Fruit fly (Drosophila melanogaster) ovary, adult (tissue): ENCODE measurements around the gene Pde1c.

Experiments used
- CG17801 ChIP-seq: fragments of 200-800 bp; optimal IDR thresholded peaks from 2 replicates; lab custom pipeline; 2019; ENCODE audit warnings: missing biosample characterization, mild to moderate bottlenecking, missing genetic modification characterization, moderate library complexity; ENCODE audit not compliant: partially characterized antibody

Gene Pde1c

DNA sequence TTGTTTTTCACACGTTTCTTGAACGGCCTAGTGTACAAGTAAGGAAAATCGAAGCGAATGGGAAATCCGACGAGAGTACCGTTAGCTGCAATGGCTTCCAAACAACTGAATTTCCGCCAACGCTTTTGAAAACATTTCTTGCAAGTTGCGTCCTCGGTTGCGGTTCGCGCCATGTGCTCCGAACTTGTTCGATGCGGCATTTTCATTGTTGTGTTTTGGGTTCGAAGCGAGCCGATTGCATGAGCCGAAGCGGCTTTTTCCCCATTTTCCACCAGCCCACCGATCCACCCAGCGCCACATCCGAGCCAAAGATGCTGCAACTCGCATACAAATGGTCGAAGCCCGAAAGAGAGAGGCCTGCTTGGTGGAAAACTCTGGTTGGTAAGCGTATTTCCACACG, at the start of gene Pde1c:
TSS of gene Pde1c (minus strand) at position 109 of the 400 bp plus-strand sequence.
- TF ChIP-seq CG17801 (GFP tag; lab: Kevin White, UChicago) = no peak

DNA sequence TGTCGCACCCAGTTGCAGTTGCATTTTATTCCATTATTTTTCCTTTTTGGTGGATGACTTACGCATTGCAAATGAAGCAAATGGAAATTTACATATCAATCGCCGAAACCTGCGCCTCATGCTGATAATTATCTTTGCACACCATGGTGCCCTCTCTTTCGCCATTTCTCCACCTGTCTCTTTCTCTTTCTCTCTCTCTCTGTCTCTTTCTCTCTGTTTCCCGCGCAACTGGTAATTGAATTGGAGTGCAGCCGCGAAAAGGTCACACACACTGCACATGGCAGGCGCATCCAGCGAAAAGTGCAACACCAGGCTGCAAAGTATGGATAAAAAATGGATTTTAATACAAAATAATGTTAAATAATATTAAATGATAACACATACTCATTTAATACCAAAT, 49.3 kb upstream of the Pde1c start:
- no peak for TF ChIP-seq CG17801 (GFP tag; lab: Kevin White, UChicago)

DNA sequence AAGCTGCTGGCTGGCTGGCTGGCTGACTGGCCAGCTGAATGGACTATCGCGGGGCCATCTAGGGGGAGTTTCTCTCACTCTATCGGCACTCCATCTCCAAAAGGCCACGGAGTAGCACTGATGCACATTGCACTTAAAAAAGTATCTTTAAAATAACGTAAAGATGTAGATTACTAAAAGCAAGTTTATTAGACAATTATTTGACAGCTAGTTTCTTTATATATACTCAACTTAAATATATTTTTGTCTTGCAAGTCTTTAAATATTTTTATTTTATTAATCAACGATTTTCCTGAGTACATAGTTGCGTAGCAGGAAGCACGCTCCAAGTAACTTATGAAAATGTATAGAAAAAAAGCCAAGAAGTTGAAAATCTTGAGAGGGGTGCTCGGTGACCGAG, 48.6 kb upstream of the Pde1c start:
- no peak for TF ChIP-seq CG17801 (GFP tag; lab: Kevin White, UChicago)

DNA sequence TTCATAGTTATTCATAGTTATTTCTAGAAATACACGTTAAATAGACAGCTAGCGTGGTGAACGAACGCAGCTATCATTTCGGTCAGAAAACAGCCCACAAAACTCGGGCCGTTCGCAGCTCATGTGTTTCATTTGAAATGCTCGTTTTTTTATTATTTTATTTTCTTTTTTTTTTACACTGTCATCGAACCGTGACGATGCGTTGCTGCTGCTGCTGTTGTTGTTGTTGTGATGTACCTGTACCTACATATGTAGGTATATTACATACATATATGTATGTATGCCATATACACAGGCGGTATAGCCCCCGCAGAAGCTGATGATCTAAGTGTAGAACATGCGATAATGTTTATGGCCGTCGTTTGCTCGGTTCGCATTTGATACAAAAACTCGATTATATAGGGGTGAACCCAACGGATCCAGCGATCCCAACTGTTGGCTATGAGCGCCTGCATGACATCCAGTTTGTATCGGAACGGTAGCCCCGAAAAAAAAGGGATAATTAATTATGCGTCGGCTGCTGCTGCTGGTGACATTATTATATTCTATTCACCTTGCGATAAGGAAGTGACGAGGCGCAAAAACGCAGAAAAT, 44.9 kb upstream of the Pde1c start:
- TF ChIP-seq CG17801 (GFP tag; lab: Kevin White, UChicago) = no peak

DNA sequence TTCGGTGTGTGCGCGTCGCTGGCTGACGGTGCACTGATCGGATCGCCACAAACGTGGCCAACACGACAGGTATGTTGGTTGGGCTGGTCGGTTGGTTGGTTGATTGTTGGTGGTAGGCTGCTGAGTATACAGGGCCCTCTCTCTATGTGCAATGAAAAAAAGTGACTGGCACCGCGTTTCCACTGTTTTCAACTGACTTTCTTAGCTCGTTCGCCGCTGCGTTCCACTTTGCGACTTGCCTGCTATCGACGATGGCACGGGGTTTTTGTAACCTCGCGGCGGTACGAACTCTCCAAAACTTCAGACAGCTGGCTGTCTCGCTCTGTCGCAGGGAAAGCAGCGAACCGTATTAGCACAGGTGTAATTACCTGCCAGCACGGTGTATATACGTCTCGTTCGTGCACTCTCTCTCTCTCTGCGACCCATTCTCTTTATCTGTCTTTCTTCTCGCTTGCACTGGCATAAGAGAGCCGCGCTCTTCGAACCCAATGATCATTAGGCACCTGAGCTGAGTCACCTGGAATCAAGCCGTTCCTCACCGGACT, 42.6 kb upstream of the Pde1c start:
- peak; percentile 36 for TF ChIP-seq CG17801 (GFP tag; lab: Kevin White, UChicago)

DNA sequence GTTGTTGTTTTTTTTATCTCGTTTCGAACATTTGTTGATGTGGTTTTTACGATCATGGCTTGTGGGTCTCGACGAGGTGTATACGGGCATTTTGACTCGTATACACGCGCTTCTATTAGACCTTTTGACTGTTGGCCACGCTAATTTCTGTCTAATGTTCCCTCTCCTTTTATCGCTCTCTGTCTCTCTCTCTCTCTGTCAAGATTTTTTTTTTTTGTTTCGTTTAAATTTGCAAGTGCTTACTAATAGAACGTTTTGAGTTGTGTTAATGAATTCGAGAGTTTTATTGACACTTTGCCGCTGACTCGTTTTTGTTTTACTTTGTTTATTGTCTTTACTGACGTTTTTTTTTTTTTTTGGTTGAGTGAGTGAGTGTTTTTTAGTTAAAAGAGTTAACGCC, 42.0 kb upstream of the Pde1c start:
- TF ChIP-seq CG17801 (GFP tag; lab: Kevin White, UChicago) = no peak

DNA sequence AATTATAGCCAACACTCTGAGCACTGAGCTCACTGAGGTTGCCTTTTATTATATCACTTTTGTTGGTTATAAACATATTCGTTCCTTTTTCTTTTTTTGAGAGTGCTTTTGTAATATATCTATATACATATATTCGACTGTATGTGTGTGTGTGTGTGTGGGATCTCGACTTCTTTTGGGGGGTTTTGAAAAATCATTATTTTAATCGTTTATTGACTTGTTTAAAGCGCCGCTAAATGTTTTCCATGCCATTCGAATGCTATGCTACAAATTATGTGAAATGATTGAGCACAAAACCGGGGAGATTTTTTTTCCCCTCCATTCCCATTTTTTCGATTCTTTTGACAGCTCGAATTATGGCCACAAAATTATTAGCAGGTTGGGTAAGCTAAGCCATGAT, 41.1 kb upstream of the Pde1c start:
- no peak for TF ChIP-seq CG17801 (GFP tag; lab: Kevin White, UChicago)

DNA sequence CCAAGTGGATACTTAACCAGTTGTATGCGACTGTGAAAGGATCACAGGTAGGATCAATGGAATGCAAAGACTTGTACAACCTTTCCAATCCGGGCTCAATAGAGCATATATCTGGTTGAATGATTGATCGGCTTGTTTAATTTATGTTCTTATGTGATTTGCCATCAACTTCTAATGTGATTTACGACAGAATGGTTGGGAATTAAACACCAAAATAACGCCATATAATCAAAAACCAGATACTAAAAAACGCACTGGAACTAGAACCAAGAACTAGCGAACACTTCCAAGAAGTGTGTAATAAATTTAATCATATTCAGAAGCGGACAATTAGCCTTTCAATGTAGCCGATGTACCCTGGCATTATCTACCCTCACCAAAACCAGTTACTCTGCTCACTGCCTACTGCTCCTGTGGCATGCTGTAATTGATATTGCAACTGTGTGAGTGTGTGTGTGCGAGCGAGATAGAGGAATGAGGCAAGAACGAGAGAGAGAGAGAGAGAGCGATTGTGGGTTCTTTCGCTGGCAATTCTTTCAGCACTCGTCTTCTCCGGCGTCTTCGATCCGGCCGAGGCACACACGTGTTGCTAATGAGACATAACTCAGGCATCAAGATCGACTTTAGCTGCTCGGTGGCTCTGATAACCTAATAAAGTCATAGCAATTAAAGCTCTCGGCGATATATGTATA, 40.4 kb upstream of the Pde1c start:
- no peak for TF ChIP-seq CG17801 (GFP tag; lab: Kevin White, UChicago)

DNA sequence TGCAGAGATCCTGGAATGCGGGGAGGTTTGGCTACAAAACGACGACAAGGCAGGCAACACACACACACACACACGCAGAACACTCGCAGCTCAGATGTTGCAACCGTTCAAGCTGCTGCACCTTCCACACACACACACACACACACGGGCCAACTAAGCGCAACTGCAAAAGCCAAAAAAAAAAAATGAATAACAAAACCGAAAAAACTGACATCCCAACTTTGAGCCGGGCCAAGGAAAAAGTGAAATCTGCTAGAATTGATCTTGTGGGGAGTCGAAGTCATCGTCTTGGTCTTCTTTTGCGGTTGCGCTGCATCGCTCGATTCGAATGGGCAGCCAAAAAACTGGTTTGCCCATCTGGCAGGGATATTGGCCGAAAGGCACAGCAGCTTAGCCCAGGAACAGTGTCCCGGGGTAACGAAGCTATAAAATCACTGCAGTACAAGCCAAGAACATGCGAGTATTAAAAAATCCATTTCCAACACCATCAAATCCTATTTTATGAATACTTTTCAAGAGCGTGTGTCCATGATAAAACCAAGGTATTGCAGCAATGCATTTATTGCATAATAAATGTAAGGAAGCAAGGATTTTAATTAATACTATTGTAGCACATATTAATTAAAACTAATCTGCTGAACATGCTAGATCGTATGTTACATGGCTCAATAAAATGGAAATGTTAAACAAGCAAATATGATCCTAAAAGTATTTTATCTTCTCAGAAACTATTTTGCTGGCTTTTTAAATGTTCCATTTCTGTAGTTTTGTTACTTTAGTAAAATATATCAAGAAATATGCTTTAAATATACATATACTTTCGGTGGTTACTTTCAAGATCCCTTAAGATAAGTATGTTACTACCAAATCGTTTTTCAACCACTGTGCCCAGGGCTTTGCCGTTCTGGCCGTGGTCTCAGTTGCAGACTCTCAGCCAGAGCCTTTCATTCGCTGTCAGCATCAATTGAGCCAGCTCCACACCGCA, 37.5 kb upstream of the Pde1c start:
- no peak for TF ChIP-seq CG17801 (GFP tag; lab: Kevin White, UChicago)

DNA sequence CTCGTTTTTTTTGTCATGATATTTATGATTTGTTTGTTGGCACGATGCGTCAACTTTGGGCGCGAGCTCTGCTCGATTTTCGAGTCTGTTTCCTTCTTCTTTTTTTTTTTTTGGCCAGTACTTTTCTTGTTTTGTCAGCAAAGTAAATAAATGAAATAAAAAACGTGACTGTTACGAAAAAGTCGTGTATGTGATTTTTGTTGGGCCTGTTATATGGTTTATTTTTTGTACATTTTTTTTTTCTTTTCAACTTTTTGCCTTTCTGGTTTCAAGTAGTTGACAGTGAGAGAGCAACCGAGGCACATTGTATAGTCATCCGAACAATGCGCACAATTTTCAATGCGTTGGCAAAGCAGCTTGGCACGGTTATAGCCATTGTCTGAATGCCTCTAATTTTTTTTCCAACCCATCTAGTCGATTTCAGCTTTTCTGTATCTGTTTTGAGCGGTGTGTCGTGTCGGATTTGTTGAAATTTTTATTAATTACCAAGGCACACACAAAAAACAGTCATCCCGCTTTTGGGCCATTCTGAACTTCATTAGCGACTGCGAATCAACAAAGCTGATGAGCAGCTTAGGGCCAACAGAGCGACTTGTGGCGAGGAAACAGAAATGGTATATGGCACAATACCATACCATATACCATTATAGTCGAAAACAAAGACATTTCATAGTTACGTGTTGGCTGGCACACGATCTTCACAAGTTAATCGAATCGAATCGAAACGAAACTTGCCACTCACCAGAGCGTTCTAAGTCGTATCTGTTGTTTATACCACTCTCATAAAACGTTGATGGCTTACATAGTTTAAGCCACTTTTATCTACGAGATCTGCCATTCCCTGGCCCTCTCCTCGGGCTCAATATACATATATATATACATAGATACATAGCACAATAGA, 35.3 kb upstream of the Pde1c start:
- peak; percentile 74 for TF ChIP-seq CG17801 (GFP tag; lab: Kevin White, UChicago)

DNA sequence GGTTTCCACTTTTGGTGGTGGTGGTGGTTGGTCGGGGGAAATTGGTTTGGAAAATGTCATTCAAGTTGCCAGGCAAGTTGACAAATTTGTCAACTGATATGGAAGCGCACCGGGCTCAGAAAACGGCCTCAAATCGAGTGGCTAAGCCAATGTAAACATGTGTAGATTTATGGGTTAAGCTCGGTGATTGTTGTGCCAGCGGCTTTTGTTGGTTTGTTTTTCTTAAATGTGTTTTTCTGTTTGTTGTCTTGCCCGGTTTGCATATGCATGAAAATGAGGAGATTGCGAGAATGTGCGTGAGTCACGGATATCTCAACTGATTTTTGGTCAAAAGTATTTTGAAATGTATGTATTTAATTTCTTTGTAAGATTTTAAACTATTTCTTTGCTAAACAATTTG, 32.5 kb upstream of the Pde1c start:
- no peak for TF ChIP-seq CG17801 (GFP tag; lab: Kevin White, UChicago)

DNA sequence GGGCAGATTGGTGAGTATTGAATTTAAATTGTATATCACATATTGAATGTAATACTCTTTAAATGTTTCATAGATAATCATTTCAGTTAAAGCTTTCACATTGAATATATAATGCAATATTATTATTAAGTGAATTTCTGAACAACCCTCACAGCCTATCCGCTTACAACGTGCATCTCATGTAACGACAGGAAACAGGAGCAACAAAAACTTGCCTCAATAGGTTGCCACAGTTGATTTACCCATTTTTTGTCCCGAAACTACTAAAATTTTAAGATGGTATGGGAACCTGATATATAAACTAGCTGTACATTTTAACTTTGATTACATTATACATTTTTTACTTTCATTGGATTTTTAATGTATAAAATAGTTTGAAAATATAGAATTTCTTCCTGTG, 30.4 kb upstream of the Pde1c start:
- no peak for TF ChIP-seq CG17801 (GFP tag; lab: Kevin White, UChicago)

DNA sequence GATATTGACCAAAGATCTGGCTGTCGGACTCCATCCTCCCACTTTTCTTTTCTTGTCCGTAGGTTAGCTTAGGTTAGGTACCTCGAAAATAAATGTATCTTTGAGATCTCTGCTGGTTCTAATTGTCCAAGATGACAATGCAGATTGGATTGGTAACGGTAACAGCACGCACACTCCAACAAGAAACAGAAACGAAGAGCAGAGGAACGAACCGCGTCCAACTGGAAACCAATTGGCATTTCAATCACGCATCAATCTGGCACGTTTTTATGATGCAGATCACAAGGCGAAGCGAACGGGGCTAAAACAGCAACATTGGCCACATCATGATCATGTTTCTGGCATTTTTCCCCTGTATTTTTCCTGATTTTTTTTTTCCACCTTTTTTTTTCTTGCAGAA, 27.5 kb upstream of the Pde1c start:
- TF ChIP-seq CG17801 (GFP tag; lab: Kevin White, UChicago) = no peak

DNA sequence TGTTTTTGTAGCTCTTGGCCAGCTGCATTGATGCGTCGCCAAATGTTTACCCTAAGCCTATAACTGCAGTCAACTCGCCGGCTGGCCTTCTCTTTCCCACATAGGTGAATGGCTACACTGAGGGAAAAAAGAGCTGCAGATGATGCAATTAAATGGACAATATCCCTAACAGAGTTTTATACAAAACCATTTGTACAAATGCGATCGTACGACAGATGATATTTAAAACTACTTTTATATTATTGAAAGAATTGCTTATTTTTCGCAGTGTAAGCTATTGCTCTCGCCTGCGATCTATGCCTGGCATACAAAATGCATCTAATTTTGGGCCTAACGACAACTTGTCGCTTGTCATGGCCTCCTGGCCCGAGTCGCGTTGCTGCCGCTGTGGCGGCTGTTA, 21.5 kb upstream of the Pde1c start:
- TF ChIP-seq CG17801 (GFP tag; lab: Kevin White, UChicago) = no peak
